Worm (Caenorhabditis elegans) whole organism, L1 larva: Measurements from ENCODE around the gene T24H10.4.

ENCODE experiments used
- mef-2 ChIP-seq: fragments of 150-350 bp; optimal IDR thresholded peaks from 2 replicates; lab custom pipeline; 2014; ENCODE audit warnings: missing biosample characterization, missing genetic modification characterization
- nhr-12 ChIP-seq: sonication (generic microtip); optimal IDR thresholded peaks from 2 replicates; lab custom pipeline; 2017; ENCODE audit warnings: missing biosample characterization, missing genetic modification characterization
- nhr-237 ChIP-seq: fragments of 150-350 bp; optimal IDR thresholded peaks from 2 replicates; lab custom pipeline; 2014; ENCODE audit warnings: missing biosample characterization, missing genetic modification characterization

- TF ChIP-seq mef-2 (tag; lab: Kevin White, UChicago) (no peak), nhr-237 (tag; lab: Kevin White, UChicago) (no peak), nhr-12 (tag; lab: Kevin White, UChicago) (no peak)
Observed at ce11 chrII:9120329-9120728, 11.0 kb downstream of the T24H10.4 start.
